Worm (Caenorhabditis elegans) whole organism, mixed stage, embryonic: ENCODE results near the gene moa-2.

Experiments used
- M03D4.4 ChIP-seq: sonication (generic microtip); optimal IDR thresholded peaks from 2 replicates; lab custom pipeline; 2017; ENCODE audit warnings: mild to moderate bottlenecking, missing genetic modification characterization, missing compliant biosample characterization
- blmp-1 ChIP-seq: fragments of 150-350 bp; optimal IDR thresholded peaks from 2 replicates; lab custom pipeline; 2014; ENCODE audit warnings: missing biosample characterization, missing genetic modification characterization
- ceh-39 ChIP-seq: fragments of 150-350 bp; optimal IDR thresholded peaks from 2 replicates; lab custom pipeline; 2014; ENCODE audit warnings: missing biosample characterization, missing genetic modification characterization
- ceh-43 ChIP-seq: fragments of 200-800 bp; sonication (Bioruptor generic); optimal IDR thresholded peaks from 2 replicates; lab custom pipeline; 2018; ENCODE audit warnings: mild to moderate bottlenecking, missing genetic modification characterization, moderate library complexity, missing compliant biosample characterization
- ces-1 ChIP-seq: fragments of 150-350 bp; optimal IDR thresholded peaks from 2 replicates; lab custom pipeline; 2014; ENCODE audit warnings: missing biosample characterization, missing genetic modification reagents, missing genetic modification characterization
- cnd-1 ChIP-seq: fragments of 200-800 bp; sonication (Bioruptor generic); optimal IDR thresholded peaks from 2 replicates; lab custom pipeline; 2018; ENCODE audit warnings: mild to moderate bottlenecking, missing genetic modification characterization, missing compliant biosample characterization
- drap-1 ChIP-seq: fragments of 200-800 bp; sonication (Bioruptor generic); optimal IDR thresholded peaks from 3 replicates; lab custom pipeline; 2018; ENCODE audit warnings: mild to moderate bottlenecking, missing genetic modification characterization, missing compliant biosample characterization
- elt-1 ChIP-seq: sonication (generic microtip); optimal IDR thresholded peaks from 2 replicates; lab custom pipeline; 2017; ENCODE audit warnings: missing genetic modification characterization, mild to moderate bottlenecking, missing compliant biosample characterization, antibody characterized with exemption, moderate library complexity, borderline replicate concordance; ENCODE audit not compliant: insufficient read depth
- elt-3 ChIP-seq: fragments of 150-350 bp; optimal IDR thresholded peaks from 2 replicates; lab custom pipeline; 2014; ENCODE audit warnings: missing biosample characterization, missing genetic modification characterization
- flh-1 ChIP-seq: fragments of 200-800 bp; sonication (Bioruptor generic); optimal IDR thresholded peaks from 2 replicates; lab custom pipeline; 2018; ENCODE audit warnings: mild to moderate bottlenecking, missing genetic modification characterization, moderate library complexity, missing compliant biosample characterization
- ham-2 ChIP-seq: fragments of 200-800 bp; sonication (Bioruptor generic); optimal IDR thresholded peaks from 2 replicates; lab custom pipeline; 2018; ENCODE audit warnings: mild to moderate bottlenecking, missing genetic modification characterization, missing compliant biosample characterization
- hlh-1 ChIP-seq: fragments of 150-350 bp; optimal IDR thresholded peaks from 2 replicates; lab custom pipeline; 2014; ENCODE audit warnings: missing biosample characterization, missing genetic modification reagents, missing genetic modification characterization
- lin-13 ChIP-seq: fragments of 150-350 bp; optimal IDR thresholded peaks from 2 replicates; lab custom pipeline; 2014; ENCODE audit warnings: missing biosample characterization, missing genetic modification characterization
- lin-32 ChIP-seq: fragments of 200-800 bp; sonication (Bioruptor generic); optimal IDR thresholded peaks from 2 replicates; lab custom pipeline; 2018; ENCODE audit warnings: mild to moderate bottlenecking, missing genetic modification characterization, missing compliant biosample characterization
- lsy-2 ChIP-seq: fragments of 150-350 bp; optimal IDR thresholded peaks from 2 replicates; lab custom pipeline; 2014; ENCODE audit warnings: missing biosample characterization, missing genetic modification characterization
- mab-5 ChIP-seq: fragments of 150-350 bp; optimal IDR thresholded peaks from 2 replicates; lab custom pipeline; 2014; ENCODE audit warnings: missing biosample characterization, missing genetic modification characterization
- mep-1 ChIP-seq: fragments of 150-350 bp; optimal IDR thresholded peaks from 2 replicates; lab custom pipeline; 2017; ENCODE audit warnings: missing biosample characterization, missing genetic modification reagents, missing genetic modification characterization, inconsistent platforms
- mls-2 ChIP-seq: sonication (generic microtip); optimal IDR thresholded peaks from 2 replicates; lab custom pipeline; 2016; ENCODE audit warnings: mild to moderate bottlenecking, missing genetic modification characterization, moderate library complexity, missing compliant biosample characterization
- nhr-12 ChIP-seq: fragments of 150-350 bp; optimal IDR thresholded peaks from 2 replicates; lab custom pipeline; 2014; ENCODE audit warnings: missing biosample characterization, missing genetic modification characterization
- nhr-2 ChIP-seq: fragments of 150-350 bp; optimal IDR thresholded peaks from 2 replicates; lab custom pipeline; 2014; ENCODE audit warnings: missing biosample characterization, missing genetic modification characterization
- nhr-237 ChIP-seq: fragments of 150-350 bp; optimal IDR thresholded peaks from 2 replicates; lab custom pipeline; 2014; ENCODE audit warnings: missing biosample characterization, missing genetic modification characterization
- nhr-28 ChIP-seq: fragments of 150-350 bp; optimal IDR thresholded peaks from 2 replicates; lab custom pipeline; 2014; ENCODE audit warnings: missing biosample characterization, missing genetic modification characterization
- nhr-76 ChIP-seq: sonication (generic microtip); optimal IDR thresholded peaks from 2 replicates; lab custom pipeline; 2017; ENCODE audit warnings: missing biosample characterization, missing genetic modification characterization
- pha-4 ChIP-seq: fragments of 150-350 bp; optimal IDR thresholded peaks from 2 replicates; lab custom pipeline; 2018; ENCODE audit warnings: missing biosample characterization, missing genetic modification reagents, missing genetic modification characterization
- snpc-4 ChIP-seq: fragments of 150-350 bp; optimal IDR thresholded peaks from 2 replicates; lab custom pipeline; 2014; ENCODE audit warnings: missing biosample characterization, missing genetic modification characterization
- sptf-1 ChIP-seq: sonication (generic microtip); optimal IDR thresholded peaks from 2 replicates; lab custom pipeline; 2017; ENCODE audit warnings: mild to moderate bottlenecking, missing genetic modification characterization, moderate library complexity, missing compliant biosample characterization
- unc-120 ChIP-seq: sonication (generic microtip); optimal IDR thresholded peaks from 2 replicates; lab custom pipeline; 2017; ENCODE audit warnings: missing genetic modification characterization, missing compliant biosample characterization; ENCODE audit not compliant: poor library complexity, severe bottlenecking
- unc-39 ChIP-seq: fragments of 150-350 bp; optimal IDR thresholded peaks from 2 replicates; lab custom pipeline; 2014; ENCODE audit warnings: missing biosample characterization, missing genetic modification characterization
- unc-62 ChIP-seq: fragments of 150-350 bp; optimal IDR thresholded peaks from 2 replicates; lab custom pipeline; 2014; ENCODE audit warnings: missing biosample characterization, missing genetic modification reagents, missing genetic modification characterization
- zip-8 ChIP-seq: fragments of 150-350 bp; optimal IDR thresholded peaks from 2 replicates; lab custom pipeline; 2014; ENCODE audit warnings: missing biosample characterization, missing genetic modification characterization
- ztf-11 ChIP-seq: fragments of 150-350 bp; optimal IDR thresholded peaks from 2 replicates; lab custom pipeline; 2014; ENCODE audit warnings: missing biosample characterization, missing genetic modification characterization

moa-2 gene

ce11 chrII:7699009-7699408 is at the start of gene moa-2, which contains the start of gene cdk-11.1:
moa-2 (minus strand) TSS chrII:7699033.
cdk-11.1 (plus strand) TSS chrII:7699235.
- TF ChIP-seq cnd-1 (tag; lab: Kevin White, UChicago) (no peak), nhr-2 (tag; lab: Kevin White, UChicago) (no peak), pha-4 (peak; percentile 5), lsy-2 (tag; lab: Kevin White, UChicago) (peak; percentile 94), mep-1 (tag; lab: Kevin White, UChicago) (peak; percentile 12)

DNA sequence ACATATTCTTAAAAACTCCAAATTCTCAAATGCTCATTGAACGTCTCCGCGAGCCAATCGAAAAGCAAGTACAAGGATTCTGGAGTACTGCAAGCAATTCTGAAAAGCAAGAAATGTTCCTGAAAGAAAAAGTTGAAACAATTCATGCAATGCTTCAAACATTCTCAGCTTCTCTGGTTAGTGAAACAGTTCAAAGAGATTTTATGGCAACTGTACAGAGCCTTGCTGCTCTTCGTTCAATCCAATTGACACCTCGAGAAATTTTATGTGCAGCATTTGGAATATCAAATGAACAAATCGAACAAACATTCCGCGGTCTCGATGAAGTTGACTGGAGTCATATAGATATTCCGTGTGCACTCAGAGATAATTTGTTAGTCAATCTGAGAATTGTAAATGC is 37.9 kb upstream of the moa-2 start:
- TF ChIP-seq elt-1 (tag; lab: Kevin White, UChicago) (no peak), hlh-1 (no peak), mep-1 (tag; lab: Kevin White, UChicago) (no peak), snpc-4 (tag; lab: Kevin White, UChicago) (no peak), unc-62 (GFP tag; lab: Kevin White, UChicago) (no peak), cnd-1 (tag; lab: Kevin White, UChicago) (no peak), blmp-1 (tag; lab: Kevin White, UChicago) (no peak), flh-1 (GFP tag; lab: Kevin White, UChicago) (no peak), mab-5 (no peak), ceh-43 (GFP tag; lab: Kevin White, UChicago) (no peak), unc-120 (tag; lab: Kevin White, UChicago) (no peak), nhr-237 (tag; lab: Kevin White, UChicago) (no peak), ham-2 (GFP tag; lab: Kevin White, UChicago) (no peak), ceh-39 (tag; lab: Kevin White, UChicago) (no peak), lin-32 (GFP tag; lab: Kevin White, UChicago) (no peak), unc-39 (no peak), M03D4.4 (tag; lab: Kevin White, UChicago) (no peak), elt-3 (no peak), nhr-2 (tag; lab: Kevin White, UChicago) (no peak)

- TF ChIP-seq lsy-2 (tag; lab: Kevin White, UChicago) (no peak), snpc-4 (tag; lab: Kevin White, UChicago) (no peak), nhr-76 (tag; lab: Kevin White, UChicago) (no peak)
These were observed 25.8 kb upstream of the moa-2 start, which contains the start of gene cpna-2 for ce11 chrII:7724603-7725002. cpna-2 (plus strand) TSS chrII:7724903.

ce11 chrII:7722784-7723183 is 24.0 kb upstream of the moa-2 start:
- TF ChIP-seq unc-120 (tag; lab: Kevin White, UChicago), result peak; percentile 81
- peak; percentile 90 for TF ChIP-seq hlh-1
- no peak for TF ChIP-seq cnd-1 (tag; lab: Kevin White, UChicago)
- TF ChIP-seq blmp-1 (tag; lab: Kevin White, UChicago), result no peak
- no peak for TF ChIP-seq elt-1 (tag; lab: Kevin White, UChicago)
- TF ChIP-seq lsy-2 (tag; lab: Kevin White, UChicago), result no peak
- TF ChIP-seq drap-1, result no peak
- peak; percentile 49 for TF ChIP-seq unc-62 (GFP tag; lab: Kevin White, UChicago)
- TF ChIP-seq sptf-1 (tag; lab: Kevin White, UChicago), result no peak

- no peak for TF ChIP-seq ces-1 (GFP tag; lab: Kevin White, UChicago)
- no peak for TF ChIP-seq pha-4
- no peak for TF ChIP-seq M03D4.4 (tag; lab: Kevin White, UChicago)
- TF ChIP-seq drap-1, result no peak
- no peak for TF ChIP-seq nhr-12 (tag; lab: Kevin White, UChicago)
- TF ChIP-seq nhr-28, result no peak
- no peak for TF ChIP-seq ceh-39 (tag; lab: Kevin White, UChicago)
- TF ChIP-seq snpc-4 (tag; lab: Kevin White, UChicago), result no peak
- no peak for TF ChIP-seq lsy-2 (tag; lab: Kevin White, UChicago)
- TF ChIP-seq nhr-2 (tag; lab: Kevin White, UChicago), result no peak
- no peak for TF ChIP-seq nhr-76 (tag; lab: Kevin White, UChicago)
- TF ChIP-seq zip-8, result no peak
- no peak for TF ChIP-seq elt-1 (tag; lab: Kevin White, UChicago)
- TF ChIP-seq unc-62 (GFP tag; lab: Kevin White, UChicago), result peak; percentile 41
- TF ChIP-seq mls-2, result no peak
- no peak for TF ChIP-seq unc-39
- peak; percentile 0 for TF ChIP-seq unc-120 (tag; lab: Kevin White, UChicago)
- no peak for TF ChIP-seq lin-13 (tag; lab: Kevin White, UChicago)
- TF ChIP-seq hlh-1, result peak; percentile 24
- no peak for TF ChIP-seq sptf-1 (tag; lab: Kevin White, UChicago)
- TF ChIP-seq ztf-11 (tag; lab: Kevin White, UChicago), result no peak
These were observed 21.6 kb upstream of the moa-2 start for ce11 chrII:7720479-7720878.
